Comparison of ENCODE assay signal across 2 worm cellular contexts in genomic region chrIII:9521410-9522090, ce11.
TF ChIP-seq lines count a peak whose summit lies in the region.

Gene clu-1 (minus strand): TSS chrIII:9521460.
Gene prp-40 (plus strand): TSS chrIII:9522075.

TF ChIP-seq in whole organism, L2 larva, 48 proteins besides CTCF, POLR2A, EP300 and RAD21 (continued from another document):
- TF ChIP-seq R02D3.7 (tag; optimal IDR thresholded peaks at IDR 0.05; lab: Kevin White, UChicago) (peak; percentile 15), nhr-21 (tag; optimal IDR thresholded peaks at IDR 0.05; lab: Kevin White, UChicago) (peak; percentile 84), sma-3 (GFP tag; optimal IDR thresholded peaks at IDR 0.05; lab: Kevin White, UChicago) (peak; percentile 89), aly-2 (tag; optimal IDR thresholded peaks at IDR 0.05; lab: Kevin White, UChicago) (no peak), unc-55 (GFP tag; optimal IDR thresholded peaks at IDR 0.05; lab: Kevin White, UChicago) (peak; percentile 94), nhr-12 (tag; optimal IDR thresholded peaks at IDR 0.05; lab: Kevin White, UChicago) (no peak), Y55F3AM.14 (GFP tag; optimal IDR thresholded peaks at IDR 0.05; lab: Kevin White, UChicago) (no peak), nhr-25 (tag; optimal IDR thresholded peaks at IDR 0.05; lab: Kevin White, UChicago) (peak; percentile 90), snpc-4 (tag; optimal IDR thresholded peaks at IDR 0.05; lab: Kevin White, UChicago) (peak; percentile 48), fos-1 (tag; optimal IDR thresholded peaks at IDR 0.05; lab: Kevin White, UChicago) (peak; percentile 73), dmd-4 (tag; optimal IDR thresholded peaks at IDR 0.05; lab: Kevin White, UChicago) (no peak), nhr-237 (tag; optimal IDR thresholded peaks at IDR 0.05; lab: Kevin White, UChicago) (no peak), ztf-1 (GFP tag; conservative IDR thresholded peaks at IDR 0.05; lab: Robert Waterston, UW) (no peak), nhr-6 (tag; optimal IDR thresholded peaks at IDR 0.05; lab: Kevin White, UChicago) (peak; percentile 72), elt-3 (tag; optimal IDR thresholded peaks at IDR 0.05; lab: Kevin White, UChicago) (no peak), mab-5 (tag; optimal IDR thresholded peaks at IDR 0.05; lab: Kevin White, UChicago) (peak; percentile 89), skn-1 (tag; optimal IDR thresholded peaks at IDR 0.05; lab: Kevin White, UChicago) (no peak), nhr-23 (tag; optimal IDR thresholded peaks at IDR 0.05; lab: Kevin White, UChicago) (no peak), zag-1 (tag; optimal IDR thresholded peaks at IDR 0.05; lab: Kevin White, UChicago) (peak; percentile 81), ztf-11 (tag; optimal IDR thresholded peaks at IDR 0.05; lab: Kevin White, UChicago) (no peak), lin-11 (tag; optimal IDR thresholded peaks at IDR 0.05; lab: Kevin White, UChicago) (peak; percentile 85), peb-1 (tag; optimal IDR thresholded peaks at IDR 0.05; lab: Kevin White, UChicago) (no peak), ceh-82 (tag; optimal IDR thresholded peaks at IDR 0.05; lab: Kevin White, UChicago) (peak; percentile 12), nhr-77 (tag; optimal IDR thresholded peaks at IDR 0.05; lab: Kevin White, UChicago) (no peak), alr-1 (tag; optimal IDR thresholded peaks at IDR 0.05; lab: Kevin White, UChicago) (no peak)

TF ChIP-seq in whole organism, L4 larva, 104 proteins besides CTCF, POLR2A, EP300 and RAD21 (continued from another document):
- TF ChIP-seq mdt-29 (GFP tag; IDR thresholded peaks at IDR 0.05; lab: Robert Waterston, UW) (no peak), aly-2 (tag; optimal IDR thresholded peaks at IDR 0.05; lab: Kevin White, UChicago) (no peak), lim-7 (GFP tag; IDR thresholded peaks at IDR 0.05; lab: Robert Waterston, UW) (no peak), daf-19 (GFP tag; conservative IDR thresholded peaks at IDR 0.05; lab: Robert Waterston, UW) (no peak), Y75B8A.6 (GFP tag; IDR thresholded peaks at IDR 0.05; lab: Robert Waterston, UW) (no peak), daf-8 (GFP tag; IDR thresholded peaks at IDR 0.05; lab: Robert Waterston, UW) (no peak), Y48G9A.11 (GFP tag; IDR thresholded peaks at IDR 0.05; lab: Robert Waterston, UW) (no peak), egl-43 (GFP tag; IDR thresholded peaks at IDR 0.05; lab: Robert Waterston, UW) (peak; percentile 28; the same call in 1 of the 2 replicates), ceh-44 (GFP tag; IDR thresholded peaks at IDR 0.05; lab: Robert Waterston, UW) (0 out of 2 replicates have a peak, but pooled peaks have one; percentile 41), vab-7 (GFP tag; IDR thresholded peaks at IDR 0.05; lab: Robert Waterston, UW) (peak; percentile 43; the same call in 1 of the 2 replicates), nhr-237 (tag; optimal IDR thresholded peaks at IDR 0.05; lab: Kevin White, UChicago) (no peak), dve-1 (tag; optimal IDR thresholded peaks at IDR 0.05; lab: Kevin White, UChicago; ENCODE audit: insufficient read depth) (peak; percentile 90), hlh-11 (tag; optimal IDR thresholded peaks at IDR 0.05; lab: Kevin White, UChicago) (peak; percentile 87), tag-97 (GFP tag; IDR thresholded peaks at IDR 0.05; lab: Robert Waterston, UW) (no peak), daf-16 (GFP tag; optimal IDR thresholded peaks at IDR 0.05; lab: Kevin White, UChicago) (peak in 1 of 2 experiments; percentile 55), daf-16 (tag; optimal IDR thresholded peaks at IDR 0.05; lab: Kevin White, UChicago) (peak; percentile 72), daf-12 (tag; optimal IDR thresholded peaks at IDR 0.05; lab: Kevin White, UChicago) (no peak), nhr-6 (tag; optimal IDR thresholded peaks at IDR 0.05; lab: Kevin White, UChicago) (peak; percentile 91), mes-2 (tag; optimal IDR thresholded peaks at IDR 0.05; lab: Kevin White, UChicago; ENCODE audit: poor library complexity, severe bottlenecking) (peak; percentile 93), nhr-77 (tag; optimal IDR thresholded peaks at IDR 0.05; lab: Kevin White, UChicago) (peak; percentile 78), Y5F2A.4 (GFP tag; optimal IDR thresholded peaks at IDR 0.05; lab: Kevin White, UChicago) (no peak), madf-5 (GFP tag; IDR thresholded peaks at IDR 0.05; lab: Robert Waterston, UW) (no peak), nhr-42 (GFP tag; IDR thresholded peaks at IDR 0.05; lab: Robert Waterston, UW) (peak; percentile 79; the same call in 1 of the 2 replicates), snpc-1.2 (GFP tag; IDR thresholded peaks at IDR 0.05; lab: Robert Waterston, UW) (0 out of 2 replicates have a peak, but pooled peaks have one; percentile 14), zag-1 (tag; optimal IDR thresholded peaks at IDR 0.05; lab: Kevin White, UChicago) (no peak), F10B5.3 (tag; optimal IDR thresholded peaks at IDR 0.05; lab: Kevin White, UChicago) (peak; percentile 36), lin-29 (GFP tag; IDR thresholded peaks at IDR 0.05; lab: Robert Waterston, UW) (0 out of 2 replicates have a peak, but pooled peaks have one; percentile 12), F26F4.8 (GFP tag; conservative IDR thresholded peaks at IDR 0.05; lab: Robert Waterston, UW) (no peak), zip-2 (tag; optimal IDR thresholded peaks at IDR 0.05; lab: Kevin White, UChicago) (peak; percentile 17), Y105C5A.15 (GFP tag; IDR thresholded peaks at IDR 0.05; lab: Robert Waterston, UW) (no peak), lin-13 (GFP tag; optimal IDR thresholded peaks at IDR 0.05; lab: Kevin White, UChicago) (peak; percentile 86), ceh-62 (tag; optimal IDR thresholded peaks at IDR 0.05; lab: Kevin White, UChicago) (no peak), ces-1 (GFP tag; optimal IDR thresholded peaks at IDR 0.05; lab: Kevin White, UChicago) (no peak), zip-11 (GFP tag; IDR thresholded peaks at IDR 0.05; lab: Robert Waterston, UW) (no peak), ZK546.5 (tag; optimal IDR thresholded peaks at IDR 0.05; lab: Kevin White, UChicago) (peak in 1 of 2 experiments; percentile 23), ceh-32 (tag; optimal IDR thresholded peaks at IDR 0.05; lab: Kevin White, UChicago; ENCODE audit: poor library complexity) (no peak), D1046.2 (GFP tag; IDR thresholded peaks at IDR 0.05; lab: Robert Waterston, UW) (no peak), ctbp-1 (GFP tag; IDR thresholded peaks at IDR 0.05; lab: Robert Waterston, UW) (peak; percentile 48; the same call in 1 of the 2 replicates), duxl-1 (tag; optimal IDR thresholded peaks at IDR 0.05; lab: Kevin White, UChicago; ENCODE audit: poor library complexity) (peak; percentile 72), jun-1 (tag; optimal IDR thresholded peaks at IDR 0.05; lab: Kevin White, UChicago) (peak; percentile 45), ztf-11 (tag; optimal IDR thresholded peaks at IDR 0.05; lab: Kevin White, UChicago) (no peak), unc-62 (GFP tag; optimal IDR thresholded peaks at IDR 0.05 in 1 of 2; lab: Kevin White, UChicago) (peak in 1 of 2 experiments; percentile 99), unc-62 (tag; optimal IDR thresholded peaks at IDR 0.05; lab: Kevin White, UChicago) (no peak), hif-1 (tag; optimal IDR thresholded peaks at IDR 0.05; lab: Kevin White, UChicago) (peak; percentile 49 to 69), F49E8.2 (tag; optimal IDR thresholded peaks at IDR 0.05; lab: Kevin White, UChicago; ENCODE audit: borderline replicate concordance) (peak; percentile 24), madf-9 (GFP tag; conservative IDR thresholded peaks at IDR 0.05; lab: Robert Waterston, UW) (0 out of 2 replicates have a peak, but pooled peaks have one; percentile 18), nhr-102 (tag; optimal IDR thresholded peaks at IDR 0.05; lab: Kevin White, UChicago) (peak; percentile 63), lin-15B (tag; optimal IDR thresholded peaks at IDR 0.05; lab: Kevin White, UChicago) (peak; percentile 20), mep-1 (tag; optimal IDR thresholded peaks at IDR 0.05; lab: Kevin White, UChicago) (peak; percentile 92), T20F7.1 (GFP tag; optimal IDR thresholded peaks at IDR 0.05; lab: Kevin White, UChicago) (no peak), mdl-1 (tag; optimal IDR thresholded peaks at IDR 0.05; lab: Kevin White, UChicago) (peak in 1 of 2 experiments; percentile 37), aha-1 (tag; lab: Kevin White, UChicago) (peak; percentile 98), spr-3 (GFP tag; optimal IDR thresholded peaks at IDR 0.05; lab: Kevin White, UChicago) (peak; percentile 27), lir-3 (tag; optimal IDR thresholded peaks at IDR 0.05; lab: Kevin White, UChicago) (no peak), hmg-1.1 (GFP tag; IDR thresholded peaks at IDR 0.05; lab: Robert Waterston, UW) (peak; percentile 80), mxl-2 (GFP tag; conservative IDR thresholded peaks at IDR 0.05; lab: Robert Waterston, UW) (no peak), T26A8.4 (GFP tag; IDR thresholded peaks at IDR 0.05; lab: Robert Waterston, UW) (peak; percentile 67), pha-4 (GFP tag; IDR thresholded peaks at IDR 0.05; lab: Robert Waterston, UW) (peak; percentile 25; the same call in 1 of the 2 replicates), pha-4 (tag; optimal IDR thresholded peaks at IDR 0.05; lab: Kevin White, UChicago) (peak; percentile 78), spr-1 (tag; optimal IDR thresholded peaks at IDR 0.05; lab: Kevin White, UChicago) (peak; percentile 62), pqm-1 (tag; optimal IDR thresholded peaks at IDR 0.05; lab: Kevin White, UChicago) (no peak), php-3 (GFP tag; IDR thresholded peaks at IDR 0.05; lab: Robert Waterston, UW) (no peak), sdz-12 (GFP tag; optimal IDR thresholded peaks at IDR 0.05; lab: Kevin White, UChicago) (no peak), rbr-2 (tag; optimal IDR thresholded peaks at IDR 0.05; lab: Kevin White, UChicago) (peak; percentile 91), F37D6.2 (tag; optimal IDR thresholded peaks at IDR 0.05; lab: Kevin White, UChicago) (peak; percentile 51), ztf-7 (tag; optimal IDR thresholded peaks at IDR 0.05; lab: Kevin White, UChicago) (peak; percentile 86), cey-2 (tag; optimal IDR thresholded peaks at IDR 0.05; lab: Kevin White, UChicago; ENCODE audit: borderline replicate concordance, insufficient read depth) (no peak), nhr-11 (tag; optimal IDR thresholded peaks at IDR 0.05; lab: Kevin White, UChicago) (peak; percentile 85), dmd-6 (GFP tag; IDR thresholded peaks at IDR 0.05; lab: Robert Waterston, UW) (peak; percentile 75), lin-39 (tag; optimal IDR thresholded peaks at IDR 0.05; lab: Kevin White, UChicago) (no peak), attf-4 (tag; optimal IDR thresholded peaks at IDR 0.05; lab: Kevin White, UChicago) (no peak), nhr-111 (GFP tag; optimal IDR thresholded peaks at IDR 0.05; lab: Kevin White, UChicago) (no peak), fos-1 (tag; optimal IDR thresholded peaks at IDR 0.05; lab: Kevin White, UChicago) (no peak), arid-1 (GFP tag; conservative IDR thresholded peaks at IDR 0.05; lab: Robert Waterston, UW) (peak; percentile 58; the same call in 1 of the 2 replicates), fkh-10 (GFP tag; optimal IDR thresholded peaks at IDR 0.05; lab: Kevin White, UChicago) (peak; percentile 76), unc-130 (GFP tag; optimal IDR thresholded peaks at IDR 0.05; lab: Kevin White, UChicago) (peak; percentile 44), ceh-20 (GFP tag; IDR thresholded peaks at IDR 0.05; lab: Robert Waterston, UW) (peak; percentile 52; the same call in 1 of the 2 replicates), egl-27 (tag; optimal IDR thresholded peaks at IDR 0.05; lab: Kevin White, UChicago) (no peak), ama-1 (optimal IDR thresholded peaks at IDR 0.05; lab: Kevin White, UChicago) (peak; percentile 77), ceh-28 (tag; optimal IDR thresholded peaks at IDR 0.05; lab: Kevin White, UChicago) (no peak)
